Fruit fly (Drosophila melanogaster): Measurements from ENCODE around the gene Kots.

Gene Kots

dm6 chr3R:13999531-13999930 lies 35.6 kb upstream of the Kots start (continued):
- TF ChIP-seq CG9609 (GFP tag; optimal IDR thresholded peaks at IDR 0.05) (no peak), ewg (GFP tag; optimal IDR thresholded peaks at IDR 0.05) (peak; percentile 28), Mad (GFP tag; optimal IDR thresholded peaks at IDR 0.05) (no peak), CG5180 (GFP tag; optimal IDR thresholded peaks at IDR 0.05) (peak; percentile 72), CG10321 (GFP tag; IDR thresholded peaks at IDR 0.05) (no peak), bcd (GFP tag; optimal IDR thresholded peaks at IDR 0.05) (peak; percentile 70), tll (GFP tag; optimal IDR thresholded peaks at IDR 0.05) (no peak), BEAF-32 (GFP tag; optimal IDR thresholded peaks at IDR 0.05) (no peak), Dp (GFP tag; optimal IDR thresholded peaks at IDR 0.05) (no peak), pb (GFP tag; optimal IDR thresholded peaks at IDR 0.05) (no peak), dimm (GFP tag; IDR thresholded peaks at IDR 0.05) (no peak), CG15514 (GFP tag; optimal IDR thresholded peaks at IDR 0.05) (no peak), CG10654 (GFP tag; optimal IDR thresholded peaks at IDR 0.05) (peak; percentile 74), NC2β (GFP tag; optimal IDR thresholded peaks at IDR 0.05) (peak; percentile 72), CG4282 (GFP tag; optimal IDR thresholded peaks at IDR 0.05) (no peak), CG3995 (GFP tag; optimal IDR thresholded peaks at IDR 0.05) (no peak), esg (GFP tag; conservative IDR thresholded peaks at IDR 0.05) (peak; percentile 47), kni (GFP tag; optimal IDR thresholded peaks at IDR 0.05) (no peak), CG9932 (GFP tag; IDR thresholded peaks at IDR 0.05) (no peak), br (optimal IDR thresholded peaks at IDR 0.05) (no peak), Optix (GFP tag; IDR thresholded peaks at IDR 0.05) (0 out of 3 replicates have a peak, but pooled peaks have one; percentile 44), CG12299 (tag; optimal IDR thresholded peaks at IDR 0.05) (no peak), tx (GFP tag; optimal IDR thresholded peaks at IDR 0.05) (no peak), bigmax (GFP tag; optimal IDR thresholded peaks at IDR 0.05) (no peak), maf-S (GFP tag; optimal IDR thresholded peaks at IDR 0.05) (no peak), CG43689 (GFP tag; IDR thresholded peaks at IDR 0.05) (no peak), bsh (GFP tag; optimal IDR thresholded peaks at IDR 0.05) (peak in 1 of 2 experiments; percentile 44), CG7928 (GFP tag; optimal IDR thresholded peaks at IDR 0.05) (no peak), ken (GFP tag; IDR thresholded peaks at IDR 0.05) (peak; percentile 74; the same call in 2 of the 3 replicates), Trl (optimal IDR thresholded peaks at IDR 0.05) (no peak), Trl (GFP tag; optimal IDR thresholded peaks at IDR 0.05) (peak; percentile 54), CG32767 (GFP tag; IDR thresholded peaks at IDR 0.05) (no peak), CG11560 (tag; IDR thresholded peaks at IDR 0.05) (no peak), bbx (GFP tag; IDR thresholded peaks at IDR 0.05; ENCODE audit: partially characterized antibody) (no peak), gce (GFP tag; IDR thresholded peaks at IDR 0.05) (peak; percentile 66; the same call in 1 of the 3 replicates), da (GFP tag; optimal IDR thresholded peaks at IDR 0.05) (no peak), CG2129 (GFP tag; IDR thresholded peaks at IDR 0.05; ENCODE audit: partially characterized antibody) (no peak), Poxn (GFP tag; IDR thresholded peaks at IDR 0.05) (no peak), CG17612 (GFP tag; IDR thresholded peaks at IDR 0.05) (no peak), pzg (GFP tag; optimal IDR thresholded peaks at IDR 0.05) (no peak), ash1 (GFP tag; optimal IDR thresholded peaks at IDR 0.05) (no peak), CG11093 (GFP tag; IDR thresholded peaks at IDR 0.05) (0 out of 3 replicates have a peak, but pooled peaks have one; percentile 20), inv (GFP tag; IDR thresholded peaks at IDR 0.05; ENCODE audit: partially characterized antibody) (no peak), nmo (GFP tag; optimal IDR thresholded peaks at IDR 0.05) (peak; percentile 22), CG2199 (GFP tag; IDR thresholded peaks at IDR 0.05) (peak; percentile 71; the same call in 1 of the 3 replicates), chif (GFP tag; optimal IDR thresholded peaks at IDR 0.05) (peak; percentile 0 to 82), D19B (GFP tag; optimal IDR thresholded peaks at IDR 0.05) (peak; percentile 6), Dfd (GFP tag; optimal IDR thresholded peaks at IDR 0.05) (no peak), shn (GFP tag; optimal IDR thresholded peaks at IDR 0.05) (no peak), CG17328 (GFP tag; IDR thresholded peaks at IDR 0.05) (0 out of 2 replicates have a peak, but pooled peaks have one; percentile 15), rib (GFP tag; IDR thresholded peaks at IDR 0.05) (no peak), crol (GFP tag; IDR thresholded peaks at IDR 0.05) (no peak)
